Fruit fly (Drosophila melanogaster): ENCODE results near the gene Rpt6R.

dm6 chr3R:30570554-30571141 is 12.8 kb downstream of the Rpt6R start:
- no peak for TF ChIP-seq Vsx2 (GFP tag; optimal IDR thresholded peaks at IDR 0.05; ENCODE audit: partially characterized antibody)
- TF ChIP-seq HLH106 (tag; optimal IDR thresholded peaks at IDR 0.05), result peak; percentile 92
- TF ChIP-seq sv (GFP tag; optimal IDR thresholded peaks at IDR 0.05), result peak; percentile 67
- peak; percentile 95 for TF ChIP-seq h (GFP tag; optimal IDR thresholded peaks at IDR 0.05)
- TF ChIP-seq pan (optimal IDR thresholded peaks at IDR 0.05), result no peak
- TF ChIP-seq CrebA (GFP tag; optimal IDR thresholded peaks at IDR 0.05; ENCODE audit: borderline replicate concordance), result peak; percentile 61
- no peak for TF ChIP-seq lola (GFP tag; optimal IDR thresholded peaks at IDR 0.05)
- TF ChIP-seq Mio (GFP tag; optimal IDR thresholded peaks at IDR 0.05), result peak; percentile 6
- TF ChIP-seq ey (GFP tag; optimal IDR thresholded peaks at IDR 0.05), result peak; percentile 92
- TF ChIP-seq Dif (GFP tag; optimal IDR thresholded peaks at IDR 0.05; ENCODE audit: partially characterized antibody), result peak; percentile 37
